Fruit fly (Drosophila melanogaster) whole organism, larva: Measurements from ENCODE around the gene CG43367.
A peak's percentile ranks its signal among the peaks of the same experiment; 100 is the strongest.

Source experiments
- noc ChIP-seq: fragments of 200-800 bp; sonication (Bioruptor generic); optimal IDR thresholded peaks from 3 replicates; lab custom pipeline; 2019; ENCODE audit warnings: missing biosample characterization, mild to moderate bottlenecking, missing genetic modification characterization, moderate library complexity

The CG43367 gene

DNA sequence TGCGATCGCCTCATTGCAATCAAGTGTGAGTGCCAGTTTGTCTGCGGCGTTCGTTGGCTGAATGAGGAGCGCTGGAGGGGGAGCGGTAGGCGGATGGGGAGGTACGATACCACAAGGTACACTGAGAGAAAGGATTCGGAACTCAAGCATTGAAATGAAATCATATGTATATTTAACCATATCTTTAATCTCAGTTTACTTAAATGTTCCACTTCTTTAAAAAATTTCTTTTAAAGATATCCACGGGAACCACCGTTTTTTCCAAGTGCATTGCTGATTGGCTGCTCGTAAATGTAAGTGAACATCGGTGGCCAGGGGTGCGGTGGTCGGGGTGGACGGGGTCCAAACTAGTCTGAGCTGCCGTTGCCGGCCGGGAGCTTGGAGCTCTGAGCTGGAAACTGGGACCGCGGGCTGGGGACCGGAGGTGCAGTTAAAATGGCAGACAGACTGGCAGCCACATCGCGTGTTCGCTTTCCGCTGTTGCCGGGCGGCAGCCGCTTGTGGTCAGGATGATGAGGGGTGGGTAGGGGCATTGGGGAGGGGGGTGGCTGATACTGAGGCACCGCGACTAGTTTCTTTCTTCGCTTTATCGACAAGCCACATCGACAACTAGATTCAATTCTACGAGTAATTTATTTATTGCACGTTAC is 34.5 kb downstream of the CG43367 start:
- TF ChIP-seq noc (tag; lab: Kevin White, UChicago) = no peak

DNA sequence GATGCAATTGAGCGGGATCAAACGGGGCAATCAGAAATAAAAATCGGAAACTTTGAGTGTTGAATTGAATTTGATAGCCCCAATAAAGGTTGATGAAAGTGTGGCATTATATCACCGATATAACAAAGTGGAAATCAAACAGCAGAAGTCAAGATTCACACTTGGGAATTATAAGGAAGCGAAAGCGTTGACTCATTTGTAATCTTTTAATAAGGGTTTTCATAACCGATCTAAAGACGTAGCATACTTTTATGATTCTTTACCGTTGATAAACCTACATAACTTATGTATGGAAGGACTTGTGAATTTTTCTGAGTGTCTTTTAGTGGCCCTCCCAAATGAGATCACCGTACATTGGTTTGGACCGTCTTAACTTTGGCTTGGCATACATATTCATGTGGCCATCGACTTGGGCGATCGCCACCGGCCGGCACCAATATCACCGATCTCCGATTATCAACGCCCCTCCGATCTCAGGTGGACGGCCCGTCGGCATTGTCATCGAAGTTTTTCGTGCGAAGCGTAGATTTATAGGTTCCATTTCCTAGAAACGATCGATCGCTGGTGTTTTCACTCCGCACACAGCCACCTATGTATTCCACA is 35.7 kb downstream of the CG43367 start:
- no peak for TF ChIP-seq noc (tag; lab: Kevin White, UChicago)

DNA sequence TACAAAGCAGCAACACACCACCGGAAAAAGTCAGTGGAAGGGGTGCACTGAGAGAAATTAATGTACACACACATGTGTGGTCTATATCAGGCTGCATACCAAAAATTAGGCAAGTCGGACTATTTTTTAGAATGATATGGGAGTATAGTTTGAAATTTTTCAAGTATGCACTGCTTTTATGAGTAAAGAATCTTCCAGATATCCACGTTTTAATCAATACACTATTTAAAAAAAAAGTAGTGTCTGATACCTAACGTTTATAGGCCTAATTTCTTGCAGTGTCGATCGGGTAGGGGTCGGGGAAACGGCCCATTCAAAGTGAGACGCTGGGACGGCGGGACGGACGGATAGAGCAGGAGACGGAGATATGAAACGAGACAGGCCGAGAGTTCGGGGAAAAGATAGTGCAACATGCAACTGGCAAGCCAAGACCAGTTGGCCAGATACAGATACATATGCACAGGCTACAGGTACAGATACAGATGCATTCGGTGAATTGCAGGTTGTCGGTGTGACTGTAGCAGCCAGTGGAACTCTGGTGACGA is 36.6 kb downstream of the CG43367 start:
- no peak for TF ChIP-seq noc (tag; lab: Kevin White, UChicago)

DNA sequence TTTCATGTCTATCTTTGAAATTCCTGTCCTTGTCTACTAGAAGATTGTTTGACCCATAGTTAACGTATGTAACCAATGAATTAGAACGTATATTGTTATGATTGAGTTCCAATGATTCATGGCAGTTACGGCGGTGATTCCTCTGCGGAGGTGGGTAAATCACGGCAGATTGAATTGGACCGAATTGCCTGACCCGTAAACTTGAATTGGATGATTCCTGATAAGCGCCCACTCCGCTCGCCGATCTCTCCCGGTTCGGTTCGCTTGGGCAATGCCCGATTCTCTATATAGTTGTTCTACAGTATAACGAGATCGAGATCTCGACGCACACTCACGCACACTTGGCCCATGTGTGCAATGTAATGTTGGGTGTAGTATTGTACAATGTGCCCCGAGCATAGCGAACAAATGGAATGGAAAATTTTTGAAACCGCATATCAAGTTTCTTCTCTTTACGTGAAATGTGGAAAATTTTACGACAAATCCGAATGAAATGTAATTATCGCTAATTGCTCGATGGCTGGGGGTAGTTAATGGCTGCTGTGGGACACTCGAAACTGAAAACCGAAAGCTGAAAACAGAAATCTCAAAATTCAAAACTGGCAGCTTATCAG is 37.7 kb downstream of the CG43367 start:
- TF ChIP-seq noc (tag; lab: Kevin White, UChicago) = no peak

DNA sequence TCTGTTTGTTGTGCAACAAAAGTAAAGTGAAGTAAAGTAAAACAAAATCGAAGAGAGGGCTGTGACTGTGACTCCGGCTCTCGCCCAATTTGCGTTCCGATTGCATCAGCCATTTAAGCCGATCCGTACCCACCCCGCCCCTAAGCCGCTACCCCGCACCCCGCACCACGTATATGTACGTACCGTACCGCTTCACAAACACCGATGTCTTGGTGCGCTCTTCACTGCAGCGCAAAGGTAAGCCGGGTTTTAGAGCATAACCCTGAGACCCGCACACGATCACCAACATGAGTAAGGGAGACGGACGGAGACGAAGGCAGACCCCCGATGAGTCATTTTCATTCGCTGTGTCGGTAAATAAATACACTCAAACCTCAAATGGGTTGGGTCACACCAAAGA is 38.4 kb downstream of the CG43367 start:
- no peak for TF ChIP-seq noc (tag; lab: Kevin White, UChicago)

DNA sequence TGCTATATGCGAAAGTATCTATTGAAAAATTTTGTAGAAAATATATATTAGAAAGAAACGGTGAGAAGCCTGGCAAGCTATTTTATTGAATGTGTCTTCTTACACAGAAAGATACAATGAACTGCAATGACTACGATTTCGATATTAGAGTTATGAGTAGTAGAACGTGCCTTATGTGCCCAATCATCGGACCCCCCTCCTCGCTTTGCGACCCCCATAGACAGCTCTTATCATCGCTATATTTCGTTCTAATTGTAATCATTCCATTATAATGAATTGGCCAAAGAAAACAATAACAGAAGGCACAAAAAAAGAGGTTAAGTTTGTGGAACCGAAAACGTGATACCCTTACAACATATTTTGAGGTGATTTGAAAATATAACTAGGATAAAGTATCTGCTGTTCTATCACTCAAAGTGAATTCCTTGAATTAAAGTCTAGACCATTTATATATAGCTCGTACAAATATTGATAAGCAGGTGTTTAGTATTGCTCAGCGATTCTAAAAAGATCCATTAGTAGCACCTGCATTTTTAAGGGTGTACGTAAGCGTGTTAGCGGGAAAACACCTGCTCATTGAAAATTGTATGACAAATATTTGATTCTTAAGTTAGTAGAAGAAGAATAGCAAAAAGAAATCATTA is 39.1 kb downstream of the CG43367 start:
- peak; percentile 50 for TF ChIP-seq noc (tag; lab: Kevin White, UChicago)

DNA sequence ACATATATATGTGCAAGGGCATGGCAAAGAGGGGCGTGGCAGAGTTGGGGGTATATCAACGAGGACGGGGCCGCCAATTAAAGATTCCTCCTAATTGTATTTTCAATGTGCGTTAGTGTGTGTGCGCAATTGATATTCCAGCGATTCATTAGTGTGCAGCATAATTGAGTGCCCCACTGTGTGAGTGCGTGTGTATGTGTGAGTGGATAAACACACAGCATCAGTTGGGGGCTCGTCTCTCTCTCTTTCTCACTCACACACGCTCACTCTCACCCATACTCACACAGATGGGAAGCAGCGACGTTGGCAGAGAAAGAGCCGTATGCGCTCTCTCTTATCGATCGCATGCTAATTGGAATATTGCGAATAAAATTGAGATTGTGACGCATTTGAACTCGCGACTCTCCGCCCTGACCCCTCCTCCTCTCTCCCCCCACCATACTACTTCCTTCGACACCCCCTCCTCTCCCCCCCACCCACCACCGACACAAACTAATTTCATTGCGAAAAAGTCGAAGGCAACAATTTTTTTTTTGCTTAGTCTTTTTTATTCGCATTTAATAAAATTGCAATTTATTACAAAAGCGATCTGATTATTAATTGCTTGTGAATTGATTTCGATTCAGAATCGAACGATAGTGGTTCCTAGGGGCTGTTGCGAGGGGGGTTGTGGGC is 39.9 kb downstream of the CG43367 start:
- TF ChIP-seq noc (tag; lab: Kevin White, UChicago) = no peak

DNA sequence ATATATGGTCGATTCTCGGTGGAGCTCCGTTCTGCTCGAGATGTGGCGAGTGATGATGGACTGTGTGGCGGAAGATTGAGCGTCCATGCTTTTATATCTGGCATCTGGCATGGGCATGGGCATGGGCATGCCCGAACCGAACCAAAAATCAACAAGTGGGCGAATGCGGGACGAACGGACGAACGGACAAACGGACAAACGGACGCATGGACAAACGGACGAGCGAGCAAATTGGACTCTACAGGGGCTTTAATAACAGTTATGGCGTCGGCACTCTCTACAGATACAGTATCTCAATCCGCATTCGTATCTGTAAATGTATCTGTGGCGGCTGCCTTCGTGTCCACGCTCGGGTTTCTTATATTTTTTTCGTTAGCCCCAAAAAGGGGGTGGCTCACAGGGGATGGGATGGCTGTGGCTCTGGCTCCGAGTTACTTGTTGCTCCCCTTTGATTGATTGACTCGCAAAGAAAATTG is 42.3 kb downstream of the CG43367 start, which contains the start of gene ImpL2:
Gene ImpL2 (minus strand): TSS at position 51 of the 476 bp plus-strand sequence.
- no peak for TF ChIP-seq noc (tag; lab: Kevin White, UChicago)

DNA sequence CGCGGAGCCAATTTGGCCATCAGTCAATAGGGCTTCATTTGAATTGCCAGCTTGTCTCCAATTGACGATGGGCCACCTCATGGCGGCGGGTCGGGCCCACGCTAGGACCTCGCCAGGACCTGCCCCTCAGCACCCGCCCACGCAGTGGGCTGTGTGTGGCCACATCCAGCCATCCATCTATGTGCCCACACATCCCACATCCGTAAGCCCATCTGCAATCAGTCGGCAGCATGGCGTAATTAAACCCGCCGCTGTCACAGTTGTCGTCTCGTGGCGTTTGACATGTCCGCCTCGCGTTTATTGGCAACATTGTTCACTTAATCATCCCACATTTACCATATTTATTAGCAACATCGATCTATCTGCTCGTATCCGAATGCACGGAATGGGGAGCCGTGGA is 44.4 kb downstream of the CG43367 start:
- TF ChIP-seq noc (tag; lab: Kevin White, UChicago) = no peak

DNA sequence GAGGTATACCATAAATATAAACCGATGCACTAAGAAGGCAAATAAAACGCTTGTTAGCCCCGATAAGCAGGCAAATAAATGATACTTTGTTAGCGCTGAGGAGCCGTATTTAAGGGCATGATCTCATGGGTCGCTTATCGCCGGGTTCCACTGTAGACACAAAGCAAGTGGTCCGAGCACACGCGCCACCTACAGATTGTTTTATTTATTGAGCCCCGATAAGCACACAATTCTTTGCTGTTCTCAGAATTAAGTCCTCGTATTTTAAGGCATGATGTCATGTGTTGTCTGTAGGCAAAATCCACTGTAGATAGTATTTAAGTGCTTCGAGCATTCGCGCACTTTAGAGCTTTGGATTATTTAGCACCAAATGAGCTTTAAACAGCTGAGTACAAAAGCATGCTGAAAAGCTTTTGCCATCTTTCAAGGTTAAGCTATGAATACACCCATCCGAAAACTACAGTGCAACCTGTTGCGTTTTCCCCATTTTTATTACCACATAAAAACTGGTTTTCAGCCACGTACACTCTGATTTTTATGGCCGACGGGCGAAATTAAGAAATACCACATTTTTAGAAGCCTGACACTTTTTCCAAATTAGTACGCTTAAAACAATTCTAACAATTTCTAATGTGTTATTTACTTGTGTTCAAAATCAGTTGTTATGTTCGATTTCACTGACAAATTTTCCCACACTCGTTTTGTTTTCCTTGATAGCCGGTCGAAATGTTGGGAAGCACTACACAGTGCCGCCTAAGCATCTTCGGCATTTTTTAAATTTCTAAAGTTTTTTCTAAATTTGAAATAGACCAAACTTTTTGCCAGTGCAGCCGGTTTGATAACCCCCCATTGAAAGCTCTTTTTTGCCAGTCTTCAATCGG is 45.9 kb downstream of the CG43367 start, which contains the start of gene Sqor:
Gene Sqor (plus strand): TSS at position 732 of the 881 bp plus-strand sequence.
- peak; percentile 96 for TF ChIP-seq noc (tag; lab: Kevin White, UChicago)

DNA sequence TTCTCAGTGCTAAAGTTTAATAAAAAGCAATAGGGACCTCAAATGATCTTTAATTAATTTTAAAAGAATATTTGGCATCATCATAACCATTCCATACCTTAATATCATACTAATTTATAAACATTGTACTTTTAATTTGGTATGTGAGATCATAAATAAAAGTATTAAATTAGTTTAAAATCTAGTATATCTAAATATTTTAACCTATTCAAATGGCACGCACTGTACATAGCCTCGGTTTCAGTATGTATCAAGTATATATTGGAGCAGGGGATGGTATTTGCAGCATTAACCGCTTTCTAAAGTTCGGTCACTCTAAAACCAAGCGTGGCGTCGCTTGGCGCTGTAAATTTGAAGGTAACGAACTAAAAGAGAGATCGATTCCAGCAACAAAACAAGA is 48.6 kb downstream of the CG43367 start, which contains the start of gene pav:
Gene pav (plus strand): TSS at position 307 of the 400 bp plus-strand sequence.
- no peak for TF ChIP-seq noc (tag; lab: Kevin White, UChicago)

DNA sequence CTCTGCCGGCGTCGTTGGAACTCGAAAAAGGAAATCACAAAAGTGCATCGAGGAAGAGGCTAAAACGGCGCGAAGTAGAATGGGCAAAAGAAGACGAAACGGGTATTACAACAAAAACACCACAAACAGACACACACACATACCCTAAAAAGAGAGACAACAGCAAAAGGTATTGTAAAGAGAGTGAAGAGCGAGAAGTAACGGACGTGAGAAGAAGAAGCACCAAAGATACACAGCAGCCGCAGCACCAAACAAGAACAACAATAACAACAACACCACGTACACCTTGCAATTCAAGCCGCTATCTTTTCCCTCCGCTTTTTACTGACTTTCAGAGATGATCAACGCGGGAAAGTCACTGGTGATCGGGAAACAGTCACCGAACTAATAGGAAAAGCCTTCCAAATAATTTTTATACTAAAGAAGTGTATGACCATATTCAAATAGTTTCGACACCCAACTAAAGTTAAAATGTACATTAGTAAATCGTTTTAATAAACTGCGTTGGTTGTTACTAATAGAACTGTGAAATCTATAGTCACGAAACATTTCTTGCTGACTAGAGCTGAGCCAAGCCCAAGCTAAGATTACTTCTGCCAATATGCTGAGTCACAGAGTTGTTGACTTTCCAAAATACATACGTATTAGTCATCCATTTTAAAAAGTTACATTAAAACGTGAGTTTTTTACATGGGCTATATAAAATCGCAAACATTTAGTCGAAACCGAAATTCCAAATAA is 58.5 kb downstream of the CG43367 start:
- no peak for TF ChIP-seq noc (tag; lab: Kevin White, UChicago)

DNA sequence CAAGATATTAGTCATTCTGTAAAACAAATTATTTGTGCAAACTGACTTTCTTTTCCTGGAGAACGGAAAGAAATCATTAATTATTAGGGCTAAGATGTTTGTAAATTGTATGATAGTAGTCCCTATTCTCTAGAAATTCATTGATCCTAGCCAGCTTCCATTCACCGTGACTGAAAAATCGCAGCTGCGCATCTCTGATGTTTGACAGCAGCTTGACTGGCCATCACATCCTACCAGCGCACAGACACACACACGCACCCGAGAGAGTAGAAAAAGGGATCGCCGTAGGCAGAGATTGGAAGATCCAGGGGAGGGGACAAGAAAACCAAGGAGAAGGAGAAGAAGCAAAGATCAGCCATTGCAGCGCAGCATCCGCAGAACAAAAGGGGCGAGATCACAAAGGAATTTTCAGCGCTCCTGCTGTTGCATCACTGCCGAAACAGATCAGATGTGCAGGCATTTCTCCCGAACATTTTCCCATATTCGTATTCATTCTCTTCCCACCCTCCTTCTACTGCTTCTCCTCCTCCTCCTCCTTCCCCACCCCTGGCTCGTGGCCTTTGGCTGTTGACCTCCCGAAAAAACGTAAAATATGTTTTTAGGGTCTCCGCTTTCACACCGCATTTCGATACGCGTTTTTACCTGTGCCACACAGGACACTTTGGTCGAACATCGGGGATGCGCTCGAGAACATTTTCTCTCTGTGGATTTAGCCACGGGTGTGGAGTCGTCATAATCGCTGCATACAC is 59.2 kb downstream of the CG43367 start:
- TF ChIP-seq noc (tag; lab: Kevin White, UChicago) = no peak
